Fruit fly (Drosophila melanogaster) ovary, adult (tissue): Measurements from ENCODE around the gene SkpC.

Experiments
- CG17801 ChIP-seq: fragments of 200-800 bp; optimal IDR thresholded peaks from 2 replicates; lab custom pipeline; 2019; ENCODE audit warnings: missing biosample characterization, mild to moderate bottlenecking, missing genetic modification characterization, moderate library complexity; ENCODE audit not compliant: partially characterized antibody

SkpC gene

DNA sequence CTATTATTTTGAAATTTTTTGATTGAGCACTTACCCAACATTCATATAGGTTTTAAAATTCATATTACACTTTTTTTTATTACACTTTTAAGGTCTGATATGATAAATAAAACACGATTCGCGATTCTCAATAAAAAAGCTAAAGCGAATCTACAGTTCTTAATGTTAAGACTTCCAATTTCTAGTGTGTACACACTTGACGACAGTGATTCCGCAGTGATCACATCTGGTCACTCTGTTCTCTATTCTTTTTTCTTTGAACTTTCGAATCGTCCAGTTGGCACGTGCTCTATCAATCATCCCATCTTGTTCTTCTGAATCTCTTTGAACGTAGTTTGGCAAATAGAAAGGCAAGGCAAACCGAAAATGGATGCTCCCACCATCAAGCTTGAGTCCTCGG, at the start of gene SkpC:
TSS of gene SkpC (plus strand) at position 301 of the 400 bp plus-strand sequence.
- no peak for TF ChIP-seq CG17801 (GFP tag; lab: Kevin White, UChicago)

dm6 chrX:19769821-19770519, 45.9 kb upstream of the SkpC start:
- TF ChIP-seq CG17801 (GFP tag; lab: Kevin White, UChicago) = no peak

DNA sequence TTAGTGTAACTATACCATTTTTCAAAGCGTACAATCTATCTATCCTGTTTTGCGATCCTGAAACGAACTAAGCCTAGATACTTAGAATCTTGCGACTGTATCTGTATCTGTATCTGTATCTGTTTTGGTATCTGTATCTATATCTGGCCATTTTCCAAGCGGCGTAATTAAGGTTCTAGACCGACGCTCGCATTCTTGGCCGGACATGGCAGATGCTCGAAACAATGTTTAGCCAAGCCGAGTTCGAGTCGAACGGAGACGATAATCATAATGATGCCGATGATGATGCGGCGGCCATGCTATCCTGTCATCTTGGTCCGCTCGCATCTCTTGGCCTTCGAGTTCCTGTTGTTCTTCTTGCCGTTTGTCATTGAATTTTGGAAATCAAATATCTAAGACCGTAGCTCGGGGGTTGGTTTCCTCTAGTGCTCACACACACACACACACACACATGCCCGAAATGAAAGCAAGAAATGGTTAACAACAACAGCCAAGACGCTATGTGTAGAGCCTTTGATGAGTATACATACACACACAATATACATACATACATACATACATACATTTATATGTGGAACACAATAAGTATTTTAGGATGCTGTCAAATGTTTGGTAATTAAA, 43.8 kb upstream of the SkpC start:
- no peak for TF ChIP-seq CG17801 (GFP tag; lab: Kevin White, UChicago)

- no peak for TF ChIP-seq CG17801 (GFP tag; lab: Kevin White, UChicago)
Measured at dm6 chrX:19773734-19774702, 41.9 kb upstream of the SkpC start.

- TF ChIP-seq CG17801 (GFP tag; lab: Kevin White, UChicago) = no peak
Measured at dm6 chrX:19775055-19775645, 40.7 kb upstream of the SkpC start.

DNA sequence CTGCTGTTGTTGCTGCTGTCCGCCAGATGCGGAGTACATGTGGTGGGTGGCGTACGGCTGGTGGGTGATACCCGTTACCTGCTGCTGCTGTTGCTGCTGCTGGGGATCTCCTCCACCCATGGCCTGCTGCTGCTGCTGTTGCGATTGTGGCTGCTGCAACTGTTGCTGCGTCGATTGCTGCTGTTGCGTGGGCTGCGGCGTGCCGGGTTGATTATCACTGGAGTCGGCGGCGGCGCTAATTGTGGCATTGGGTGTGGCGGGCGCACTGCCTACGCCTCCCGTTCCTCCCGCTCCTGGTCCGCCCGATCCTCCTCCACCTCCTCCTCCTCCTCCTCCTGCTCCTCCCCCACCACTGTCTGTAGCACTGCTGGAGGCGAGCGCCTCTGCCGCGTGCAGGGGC, 34.0 kb upstream of the SkpC start:
- no peak for TF ChIP-seq CG17801 (GFP tag; lab: Kevin White, UChicago)

DNA sequence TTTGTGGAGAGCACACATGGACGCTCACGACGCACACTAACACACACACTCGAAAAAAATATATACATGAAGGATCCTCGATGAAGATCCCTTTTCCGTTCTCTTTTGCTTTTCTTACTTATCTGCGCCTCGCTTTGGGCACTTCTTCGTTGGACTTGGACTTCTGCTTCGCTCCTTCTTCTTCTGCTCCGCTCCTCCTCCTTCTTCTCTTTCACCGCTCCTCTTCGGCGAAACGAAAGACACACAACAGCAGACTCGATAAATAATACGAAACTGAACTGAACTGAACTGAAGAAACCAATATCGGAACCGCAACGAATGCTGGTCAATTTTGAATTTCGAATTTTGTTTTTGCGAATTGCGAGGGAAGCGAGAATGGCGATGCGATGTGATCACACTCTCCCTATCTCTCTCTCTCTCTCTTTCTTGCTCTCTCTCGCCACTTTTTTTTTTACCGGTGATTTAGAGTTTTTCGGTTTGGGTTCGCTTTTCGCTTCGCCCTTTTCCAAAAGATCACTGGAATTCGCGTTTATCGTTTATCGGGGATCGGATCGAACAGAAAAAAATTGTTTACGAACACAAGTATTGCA, 33.0 kb upstream of the SkpC start:
- TF ChIP-seq CG17801 (GFP tag; lab: Kevin White, UChicago) = no peak

- TF ChIP-seq CG17801 (GFP tag; lab: Kevin White, UChicago) = no peak
Measured at dm6 chrX:19783457-19783856, 32.4 kb upstream of the SkpC start, which contains the start of gene zld. TSS of gene zld (minus strand) at chrX:19783548.

DNA sequence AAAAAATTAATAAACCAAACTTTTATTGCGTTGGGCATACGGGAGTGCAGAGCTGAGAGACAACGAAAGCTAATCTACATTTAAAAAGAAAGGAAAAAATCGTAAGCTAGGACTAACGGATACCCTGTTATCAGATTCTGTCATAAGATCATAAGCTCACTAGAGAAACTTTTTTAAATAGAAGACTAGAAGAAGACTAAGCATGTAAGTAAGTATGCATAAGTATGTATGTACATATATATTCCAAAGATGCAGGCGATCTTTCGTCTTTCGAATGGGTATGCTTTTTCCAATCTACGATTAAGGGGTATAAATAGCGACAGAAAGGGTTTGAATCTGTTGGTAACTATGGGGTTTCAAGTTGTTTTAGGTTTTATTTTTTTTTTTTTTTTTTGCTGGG, 31.0 kb upstream of the SkpC start:
- no peak for TF ChIP-seq CG17801 (GFP tag; lab: Kevin White, UChicago)

DNA sequence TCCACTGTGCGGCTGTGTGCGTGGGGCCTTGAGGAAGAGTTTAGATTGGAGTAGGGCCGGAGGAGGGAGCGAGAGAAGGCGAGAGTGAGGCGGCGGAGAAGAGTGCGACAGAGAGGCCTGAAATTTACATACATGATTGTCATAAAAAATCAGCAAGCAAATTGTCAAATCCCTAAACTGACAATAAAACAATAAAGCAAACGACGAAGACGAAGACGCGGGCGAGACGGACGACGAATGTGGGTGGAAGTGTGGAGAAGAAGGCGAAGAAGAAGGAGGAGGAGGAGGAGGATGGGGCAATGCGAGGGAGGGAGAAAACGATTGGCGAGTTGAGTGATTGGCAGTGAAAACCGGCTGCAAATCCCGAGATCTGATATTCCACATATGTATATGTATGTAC, 30.5 kb upstream of the SkpC start:
- no peak for TF ChIP-seq CG17801 (GFP tag; lab: Kevin White, UChicago)

DNA sequence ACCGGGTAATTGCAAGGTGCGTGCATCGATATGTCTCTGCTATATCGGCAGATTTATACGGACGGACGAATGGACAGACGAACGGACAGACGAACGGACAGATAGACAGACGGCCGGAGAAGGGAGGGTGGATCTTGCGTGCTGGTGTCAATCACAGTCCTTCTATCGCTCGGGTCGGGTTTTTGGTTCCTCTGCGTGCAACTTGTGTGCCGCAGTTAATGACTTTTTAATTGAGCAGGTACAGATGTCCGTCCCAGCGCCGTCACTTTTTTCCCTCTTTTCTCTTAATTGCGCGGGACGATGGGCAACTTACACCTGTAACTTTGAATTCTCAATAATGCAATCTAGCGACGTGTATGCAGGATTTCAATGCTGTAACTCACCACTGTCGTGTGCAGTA, 29.0 kb upstream of the SkpC start:
- no peak for TF ChIP-seq CG17801 (GFP tag; lab: Kevin White, UChicago)

dm6 chrX:19787921-19788620, 27.8 kb upstream of the SkpC start:
- no peak for TF ChIP-seq CG17801 (GFP tag; lab: Kevin White, UChicago)

dm6 chrX:19788621-19788944, 27.3 kb upstream of the SkpC start:
- TF ChIP-seq CG17801 (GFP tag; lab: Kevin White, UChicago) = no peak

DNA sequence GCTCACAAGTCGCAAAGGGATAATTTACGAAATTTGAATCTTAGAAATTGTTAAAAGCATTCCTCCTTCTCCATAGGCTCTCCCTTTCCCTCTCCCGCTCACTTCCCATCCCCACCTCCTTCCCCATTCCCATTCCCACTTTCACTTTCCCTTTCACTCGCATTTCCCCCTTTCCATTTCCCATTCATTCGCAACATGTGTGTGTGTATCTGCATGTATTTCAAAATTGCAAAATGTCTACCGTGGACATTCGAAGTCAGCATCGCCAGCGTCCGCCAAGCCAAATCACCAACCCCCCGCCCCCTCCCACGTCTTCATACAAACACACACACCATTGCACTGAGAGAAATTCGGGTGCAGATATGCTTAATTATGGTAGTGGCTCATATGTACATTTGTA, 24.0 kb upstream of the SkpC start:
- no peak for TF ChIP-seq CG17801 (GFP tag; lab: Kevin White, UChicago)
